Worm (Caenorhabditis elegans) whole organism, L3 larva: ENCODE data around the gene gly-11.

Source experiments
- R02D3.7 ChIP-seq: fragments of 150-350 bp; optimal IDR thresholded peaks from 2 replicates; lab custom pipeline; 2014; ENCODE audit warnings: missing biosample characterization, missing genetic modification characterization
- ZK546.5 ChIP-seq: sonication (generic microtip); optimal IDR thresholded peaks from 2 replicates; lab custom pipeline; 2017; ENCODE audit warnings: missing biosample characterization, missing genetic modification characterization
- aly-2 ChIP-seq: fragments of 150-350 bp; optimal IDR thresholded peaks from 2 replicates; lab custom pipeline; 2014; ENCODE audit warnings: missing biosample characterization, missing genetic modification characterization
- ama-1 ChIP-seq: fragments of 150-350 bp; optimal IDR thresholded peaks from 2 replicates; lab custom pipeline; 2018
- ceh-16 ChIP-seq: sonication (generic microtip); optimal IDR thresholded peaks from 2 replicates; lab custom pipeline; 2017; ENCODE audit warnings: missing biosample characterization, missing genetic modification characterization
- ceh-28 ChIP-seq: fragments of 150-350 bp; optimal IDR thresholded peaks from 2 replicates; lab custom pipeline; 2014; ENCODE audit warnings: missing biosample characterization, missing genetic modification reagents, missing genetic modification characterization
- ceh-82 ChIP-seq: fragments of 150-350 bp; optimal IDR thresholded peaks from 2 replicates; lab custom pipeline; 2014; ENCODE audit warnings: missing biosample characterization, missing genetic modification characterization
- ceh-9 ChIP-seq: sonication (generic microtip); optimal IDR thresholded peaks from 2 replicates; lab custom pipeline; 2018; ENCODE audit warnings: missing biosample characterization, missing genetic modification characterization
- daf-12 ChIP-seq: fragments of 150-350 bp; optimal IDR thresholded peaks from 2 replicates; lab custom pipeline; 2014; ENCODE audit warnings: missing biosample characterization, missing genetic modification reagents, missing genetic modification characterization
- egl-27 ChIP-seq: sonication (generic microtip); optimal IDR thresholded peaks from 4 replicates; lab custom pipeline; 2017; ENCODE audit warnings: missing biosample characterization, missing genetic modification reagents, missing genetic modification characterization
- egl-5 ChIP-seq: fragments of 150-350 bp; optimal IDR thresholded peaks from 2 replicates; lab custom pipeline; 2017; ENCODE audit warnings: missing biosample characterization, missing genetic modification reagents, missing genetic modification characterization, inconsistent platforms
- elt-1 ChIP-seq: fragments of 150-350 bp; optimal IDR thresholded peaks from 2 replicates; lab custom pipeline; 2014; ENCODE audit warnings: missing biosample characterization, missing genetic modification characterization
- elt-3 ChIP-seq, 3 experiments: fragments of 150-350 bp in 1 of 3; sonication (generic microtip) in 2 of 3; optimal IDR thresholded peaks; 2 replicates in 2 of 3; 4 replicates in 1 of 3; lab custom pipeline; 2014 to 2017; ENCODE audit warnings: missing biosample characterization in 3 of 3, missing genetic modification characterization in 3 of 3
- eor-1 ChIP-seq, 2 experiments: fragments of 150-350 bp; optimal IDR thresholded peaks; 2 replicates each; lab custom pipeline; 2014 to 2018; ENCODE audit warnings: missing biosample characterization in 2 of 2, missing genetic modification characterization in 2 of 2
- fkh-2 ChIP-seq: fragments of 150-350 bp; optimal IDR thresholded peaks from 2 replicates; lab custom pipeline; 2014; ENCODE audit warnings: missing biosample characterization, missing genetic modification reagents, missing genetic modification characterization
- fos-1 ChIP-seq: fragments of 150-350 bp; optimal IDR thresholded peaks from 2 replicates; lab custom pipeline; 2014; ENCODE audit warnings: missing biosample characterization, missing genetic modification characterization
- hmg-11 ChIP-seq: sonication (generic microtip); optimal IDR thresholded peaks from 2 replicates; lab custom pipeline; 2016; ENCODE audit warnings: missing genetic modification characterization, missing compliant biosample characterization
- lin-39 ChIP-seq: fragments of 150-350 bp; optimal IDR thresholded peaks from 2 replicates; lab custom pipeline; 2018; ENCODE audit warnings: missing biosample characterization, missing genetic modification reagents, missing genetic modification characterization
- lsy-12 ChIP-seq: sonication (generic microtip); optimal IDR thresholded peaks from 2 replicates; lab custom pipeline; 2016; ENCODE audit warnings: mild to moderate bottlenecking, missing genetic modification characterization, missing compliant biosample characterization
- mdl-1 ChIP-seq: fragments of 150-350 bp; optimal IDR thresholded peaks from 2 replicates; lab custom pipeline; 2014; ENCODE audit warnings: missing biosample characterization, missing genetic modification characterization
- nfya-1 ChIP-seq: sonication (generic microtip); optimal IDR thresholded peaks from 2 replicates; lab custom pipeline; 2017; ENCODE audit warnings: missing genetic modification characterization, mild to moderate bottlenecking, missing compliant biosample characterization, antibody characterized with exemption, moderate library complexity; ENCODE audit not compliant: insufficient read depth
- nhr-12 ChIP-seq: fragments of 150-350 bp; optimal IDR thresholded peaks from 2 replicates; lab custom pipeline; 2014; ENCODE audit warnings: missing biosample characterization, missing genetic modification characterization
- nhr-23 ChIP-seq: fragments of 150-350 bp; optimal IDR thresholded peaks from 2 replicates; lab custom pipeline; 2014; ENCODE audit warnings: missing biosample characterization, missing genetic modification reagents, missing genetic modification characterization
- nhr-237 ChIP-seq: fragments of 150-350 bp; optimal IDR thresholded peaks from 2 replicates; lab custom pipeline; 2014; ENCODE audit warnings: missing biosample characterization, missing genetic modification characterization
- nhr-25 ChIP-seq: sonication (generic microtip); optimal IDR thresholded peaks from 2 replicates; lab custom pipeline; 2017; ENCODE audit warnings: missing biosample characterization, missing genetic modification characterization
- nhr-28 ChIP-seq: fragments of 150-350 bp; optimal IDR thresholded peaks from 2 replicates; lab custom pipeline; 2014; ENCODE audit warnings: missing biosample characterization, missing genetic modification characterization
- nhr-43 ChIP-seq: sonication (generic microtip); optimal IDR thresholded peaks from 2 replicates; lab custom pipeline; 2016; ENCODE audit warnings: mild to moderate bottlenecking, missing genetic modification characterization, missing compliant biosample characterization; ENCODE audit not compliant: poor library complexity, severe bottlenecking
- nhr-67 ChIP-seq: fragments of 150-350 bp; optimal IDR thresholded peaks from 2 replicates; lab custom pipeline; 2014; ENCODE audit warnings: missing biosample characterization, missing genetic modification characterization
- nhr-76 ChIP-seq: fragments of 150-350 bp; sonication (generic microtip); optimal IDR thresholded peaks from 5 replicates; lab custom pipeline; 2014; ENCODE audit warnings: missing biosample characterization, missing genetic modification characterization
- pha-4 ChIP-seq: fragments of 150-350 bp; optimal IDR thresholded peaks from 2 replicates; lab custom pipeline; 2014; ENCODE audit warnings: missing biosample characterization, missing genetic modification reagents, missing genetic modification characterization
- pqm-1 ChIP-seq: fragments of 150-350 bp; optimal IDR thresholded peaks from 2 replicates; lab custom pipeline; 2017; ENCODE audit warnings: missing biosample characterization, missing genetic modification characterization, inconsistent platforms
- sea-2 ChIP-seq: fragments of 150-350 bp; sonication (generic microtip); optimal IDR thresholded peaks from 4 replicates; lab custom pipeline; 2014; ENCODE audit warnings: missing biosample characterization, missing genetic modification reagents, missing genetic modification characterization
- skn-1 ChIP-seq: fragments of 150-350 bp; optimal IDR thresholded peaks from 2 replicates; lab custom pipeline; 2014; ENCODE audit warnings: missing biosample characterization, missing genetic modification characterization
- snpc-4 ChIP-seq: fragments of 150-350 bp; optimal IDR thresholded peaks from 2 replicates; lab custom pipeline; 2014; ENCODE audit warnings: missing biosample characterization, missing genetic modification characterization
- tbx-2 ChIP-seq: sonication (generic microtip); optimal IDR thresholded peaks from 2 replicates; lab custom pipeline; 2016; ENCODE audit warnings: mild to moderate bottlenecking, missing genetic modification characterization, missing compliant biosample characterization
- unc-39 ChIP-seq: sonication (generic microtip); optimal IDR thresholded peaks from 4 replicates; lab custom pipeline; 2017; ENCODE audit warnings: missing biosample characterization, missing genetic modification characterization
- unc-62 ChIP-seq: fragments of 150-350 bp; sonication (generic microtip); optimal IDR thresholded peaks from 4 replicates; lab custom pipeline; 2014; ENCODE audit warnings: missing biosample characterization, missing genetic modification reagents, missing genetic modification characterization
- zag-1 ChIP-seq: fragments of 150-350 bp; optimal IDR thresholded peaks from 2 replicates; lab custom pipeline; 2014; ENCODE audit warnings: missing biosample characterization, missing genetic modification characterization
- ztf-11 ChIP-seq: fragments of 150-350 bp; optimal IDR thresholded peaks from 2 replicates; lab custom pipeline; 2014; ENCODE audit warnings: missing biosample characterization, missing genetic modification characterization
- ztf-4 ChIP-seq: fragments of 150-350 bp; optimal IDR thresholded peaks from 2 replicates; lab custom pipeline; 2014; ENCODE audit warnings: missing biosample characterization, missing genetic modification characterization

gly-11 gene

DNA sequence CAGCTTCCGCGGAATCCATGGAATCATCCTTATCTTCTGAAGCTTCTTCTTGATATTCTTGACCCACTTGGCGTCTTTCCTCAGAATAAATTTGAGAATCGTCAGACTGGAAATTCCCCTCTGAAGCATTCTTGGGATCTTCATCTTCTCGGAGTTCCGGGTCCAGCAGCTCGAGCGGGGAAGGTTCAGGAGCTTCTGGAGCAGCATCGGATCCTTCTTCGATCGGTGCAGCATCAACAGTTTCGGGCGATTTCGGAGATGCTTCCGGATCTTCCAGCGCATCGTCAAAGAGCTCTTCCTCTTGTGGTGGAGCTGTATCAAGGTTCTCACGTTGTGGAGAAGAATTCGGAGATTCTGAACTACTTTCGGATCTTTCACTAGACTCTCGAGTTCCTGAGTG lies 30.5 kb upstream of the gly-11 start:
- TF ChIP-seq ztf-4 (tag; lab: Kevin White, UChicago): no peak

DNA sequence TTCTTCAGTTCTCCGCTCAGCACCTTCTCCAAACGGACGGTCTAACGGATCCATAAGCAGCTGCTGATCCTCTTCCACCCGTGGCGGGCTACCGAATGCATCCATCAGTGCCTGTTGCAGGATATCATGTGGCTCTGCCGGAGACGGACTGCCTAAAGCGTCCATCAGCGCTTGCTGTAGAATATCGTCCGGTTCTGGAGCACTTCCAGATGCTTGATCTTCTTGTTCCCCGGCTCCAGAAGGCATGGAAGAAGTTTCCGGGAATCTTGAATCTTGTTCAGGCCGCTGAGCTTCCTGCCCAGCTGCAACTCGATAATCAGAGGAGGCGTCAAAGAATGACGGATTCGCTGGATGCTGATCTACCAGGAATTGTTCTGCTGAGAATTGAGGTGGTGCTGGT lies 28.2 kb upstream of the gly-11 start:
- TF ChIP-seq tbx-2 (tag; lab: Kevin White, UChicago): no peak
- no peak for TF ChIP-seq ceh-28 (tag; lab: Kevin White, UChicago)
- TF ChIP-seq ama-1 (lab: Kevin White, UChicago): no peak
- no peak for TF ChIP-seq ZK546.5 (tag; lab: Kevin White, UChicago)
- no peak for TF ChIP-seq fkh-2
- TF ChIP-seq nhr-67 (tag; lab: Kevin White, UChicago): no peak
- TF ChIP-seq hmg-11: no peak
- no peak for TF ChIP-seq lin-39 (tag; lab: Kevin White, UChicago)
- no peak for TF ChIP-seq eor-1 (tag; optimal IDR thresholded peaks at IDR 0.05; lab: Kevin White, UChicago)
- no peak for TF ChIP-seq ztf-11 (tag; lab: Kevin White, UChicago)
- TF ChIP-seq pqm-1 (tag; lab: Kevin White, UChicago): no peak
- no peak for TF ChIP-seq egl-5
- TF ChIP-seq ceh-82 (tag; lab: Kevin White, UChicago): no peak
- TF ChIP-seq nhr-12: no peak
- TF ChIP-seq egl-27 (tag; lab: Kevin White, UChicago): no peak
- TF ChIP-seq unc-39 (tag; lab: Kevin White, UChicago): no peak
- no peak for TF ChIP-seq sea-2 (GFP tag; lab: Kevin White, UChicago)

- TF ChIP-seq ceh-9 (no peak), eor-1 (tag; optimal IDR thresholded peaks at IDR 0.05; lab: Kevin White, UChicago) (no peak), ama-1 (lab: Kevin White, UChicago) (no peak), nhr-76 (tag; lab: Kevin White, UChicago) (no peak), skn-1 (tag; lab: Kevin White, UChicago) (no peak), ceh-28 (tag; lab: Kevin White, UChicago) (no peak), ZK546.5 (tag; lab: Kevin White, UChicago) (no peak), nfya-1 (tag; lab: Kevin White, UChicago) (no peak), nhr-28 (tag; lab: Kevin White, UChicago) (no peak), lsy-12 (tag; lab: Kevin White, UChicago) (no peak), nhr-23 (no peak)
These were observed 25.4 kb upstream of the gly-11 start, which contains the start of gene osm-12 for ce11 chrIII:12202437-12202836. TSS of gene osm-12 (minus strand) at chrIII:12202537.

DNA sequence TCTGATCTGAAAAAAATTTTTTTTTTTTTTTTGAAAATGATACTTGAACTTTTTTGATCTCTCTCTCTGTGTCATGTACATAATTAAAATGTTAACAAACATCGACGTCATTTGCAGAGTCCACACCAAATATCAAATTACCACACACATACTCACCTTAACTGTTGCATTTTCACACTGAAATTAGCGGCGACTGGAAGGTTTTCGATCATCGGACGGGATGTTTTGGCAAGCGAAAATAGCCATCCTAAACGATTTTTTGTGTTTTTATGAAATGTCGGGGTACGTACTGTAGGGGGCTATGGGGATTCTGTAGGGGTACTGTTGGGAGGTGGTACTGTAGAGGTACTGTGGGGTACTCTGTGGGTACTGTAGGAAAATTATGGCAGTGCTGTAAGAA lies 21.1 kb upstream of the gly-11 start:
- no peak for TF ChIP-seq aly-2 (tag; lab: Kevin White, UChicago)
- no peak for TF ChIP-seq hmg-11
- no peak for TF ChIP-seq ceh-28 (tag; lab: Kevin White, UChicago)
- no peak for TF ChIP-seq unc-39 (tag; lab: Kevin White, UChicago)
- no peak for TF ChIP-seq R02D3.7 (tag; lab: Kevin White, UChicago)
- no peak for TF ChIP-seq nhr-28 (tag; lab: Kevin White, UChicago)
- TF ChIP-seq tbx-2 (tag; lab: Kevin White, UChicago): no peak
- TF ChIP-seq ceh-16 (tag; lab: Kevin White, UChicago): no peak
- no peak for TF ChIP-seq fos-1 (tag; lab: Kevin White, UChicago)
- TF ChIP-seq egl-5: no peak
- TF ChIP-seq ceh-82 (tag; lab: Kevin White, UChicago): no peak
- TF ChIP-seq elt-1: no peak
- TF ChIP-seq snpc-4 (tag; lab: Kevin White, UChicago): no peak
- no peak for TF ChIP-seq mdl-1 (tag; lab: Kevin White, UChicago)
- TF ChIP-seq nfya-1 (tag; lab: Kevin White, UChicago): no peak
- TF ChIP-seq, all 47 proteins: peak for 0

DNA sequence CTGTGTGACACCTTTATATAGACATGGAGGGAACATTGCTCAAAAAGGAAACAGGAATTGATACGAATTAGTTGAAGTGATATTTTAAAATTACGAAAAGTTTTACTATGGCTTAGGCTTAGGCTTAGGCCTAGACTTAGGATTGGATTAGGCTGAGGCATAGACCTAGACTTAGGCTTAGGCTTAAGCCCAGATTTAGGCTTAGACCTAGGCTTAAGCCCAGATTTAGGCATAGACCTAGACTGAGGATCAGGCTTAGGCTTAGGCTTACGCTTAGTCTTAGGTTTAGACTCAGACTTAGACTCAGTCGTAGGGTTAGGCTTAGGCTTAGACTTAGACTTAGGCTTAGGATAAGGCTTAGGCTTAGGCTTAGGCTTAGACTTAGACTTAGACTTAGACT lies 18.9 kb upstream of the gly-11 start:
- TF ChIP-seq unc-39 (tag; lab: Kevin White, UChicago) (no peak), pha-4 (tag; lab: Kevin White, UChicago) (no peak), nhr-25 (no peak), nhr-67 (tag; lab: Kevin White, UChicago) (no peak), lsy-12 (tag; lab: Kevin White, UChicago) (no peak), elt-3 (tag; optimal IDR thresholded peaks at IDR 0.05; lab: Kevin White, UChicago) (no peak), zag-1 (tag; lab: Kevin White, UChicago) (no peak), ceh-28 (tag; lab: Kevin White, UChicago) (no peak), unc-62 (GFP tag; lab: Kevin White, UChicago) (no peak), daf-12 (tag; lab: Kevin White, UChicago) (no peak), fos-1 (tag; lab: Kevin White, UChicago) (no peak), sea-2 (GFP tag; lab: Kevin White, UChicago) (no peak), nhr-76 (tag; lab: Kevin White, UChicago) (no peak), ceh-82 (tag; lab: Kevin White, UChicago) (no peak), nhr-12 (no peak), nhr-237 (tag; lab: Kevin White, UChicago) (no peak), nhr-43 (no peak), ztf-11 (tag; lab: Kevin White, UChicago) (no peak)
